Worm (Caenorhabditis elegans): ENCODE measurements around the gene C31G12.3.

C31G12.3 gene

DNA sequence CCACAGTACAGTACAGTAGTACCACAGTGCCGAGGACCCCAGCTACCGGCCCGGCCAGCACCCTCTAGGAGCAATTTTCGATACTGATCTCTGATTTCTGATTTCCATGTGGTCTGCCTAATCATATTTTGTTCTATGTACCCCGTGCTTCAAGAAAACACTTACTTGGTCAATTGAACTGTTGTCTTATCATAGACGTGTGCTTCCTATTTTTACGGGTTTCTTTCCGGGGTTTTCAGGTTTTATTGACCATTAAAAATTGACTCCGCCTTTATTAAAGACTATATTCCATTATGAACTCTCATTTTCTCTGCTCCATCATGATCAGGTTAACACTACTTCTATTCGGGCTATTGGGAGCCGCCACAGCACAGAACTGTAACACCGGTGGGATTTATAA is 27.3 kb upstream of the C31G12.3 start, which contains the start of gene clec-48:
Gene clec-48 (plus strand): TSS at position 320 of the 400 bp plus-strand sequence.
- no peak for TF ChIP-seq tra-4 (tag; optimal IDR thresholded peaks at IDR 0.05)
- no peak for TF ChIP-seq flt-1 (GFP tag; IDR thresholded peaks at IDR 0.05)
- TF ChIP-seq hmg-4 (GFP tag; optimal IDR thresholded peaks at IDR 0.05): no peak
- no peak for TF ChIP-seq ceh-36 (tag; optimal IDR thresholded peaks at IDR 0.05)
- TF ChIP-seq aly-1 (tag; optimal IDR thresholded peaks at IDR 0.05): no peak
- no peak for TF ChIP-seq pes-1 (GFP tag; IDR thresholded peaks at IDR 0.05)
- no peak for TF ChIP-seq tbx-37 (GFP tag; conservative IDR thresholded peaks at IDR 0.05)
- TF ChIP-seq hnd-1 (tag; optimal IDR thresholded peaks at IDR 0.05): no peak
- TF ChIP-seq ets-7 (tag; optimal IDR thresholded peaks at IDR 0.05): no peak
- TF ChIP-seq B0310.2 (tag; optimal IDR thresholded peaks at IDR 0.05): no peak
- TF ChIP-seq F13C5.2 (tag; optimal IDR thresholded peaks at IDR 0.05): no peak
- TF ChIP-seq tbx-11 (GFP tag; IDR thresholded peaks at IDR 0.05): no peak
- TF ChIP-seq scrt-1 (GFP tag; IDR thresholded peaks at IDR 0.05): no peak
- TF ChIP-seq ceh-13 (GFP tag; optimal IDR thresholded peaks at IDR 0.05): no peak
- TF ChIP-seq sea-1 (GFP tag; conservative IDR thresholded peaks at IDR 0.05): no peak
- TF ChIP-seq ama-1 (optimal IDR thresholded peaks at IDR 0.05): no peak
- no peak for TF ChIP-seq hmbx-1 (tag; optimal IDR thresholded peaks at IDR 0.05)

- TF ChIP-seq tbx-11 (GFP tag; IDR thresholded peaks at IDR 0.05) (no peak), ets-7 (tag; optimal IDR thresholded peaks at IDR 0.05) (no peak), tbx-37 (GFP tag; conservative IDR thresholded peaks at IDR 0.05) (no peak), hmbx-1 (tag; optimal IDR thresholded peaks at IDR 0.05) (no peak), hmg-4 (GFP tag; optimal IDR thresholded peaks at IDR 0.05) (no peak), scrt-1 (GFP tag; IDR thresholded peaks at IDR 0.05) (no peak), ama-1 (optimal IDR thresholded peaks at IDR 0.05) (no peak), B0310.2 (tag; optimal IDR thresholded peaks at IDR 0.05) (no peak), ceh-36 (tag; optimal IDR thresholded peaks at IDR 0.05) (no peak), flt-1 (GFP tag; IDR thresholded peaks at IDR 0.05) (no peak), pes-1 (GFP tag; IDR thresholded peaks at IDR 0.05) (no peak)
These were observed 26.8 kb upstream of the C31G12.3 start for ce11 chrV:18158172-18158571.

DNA sequence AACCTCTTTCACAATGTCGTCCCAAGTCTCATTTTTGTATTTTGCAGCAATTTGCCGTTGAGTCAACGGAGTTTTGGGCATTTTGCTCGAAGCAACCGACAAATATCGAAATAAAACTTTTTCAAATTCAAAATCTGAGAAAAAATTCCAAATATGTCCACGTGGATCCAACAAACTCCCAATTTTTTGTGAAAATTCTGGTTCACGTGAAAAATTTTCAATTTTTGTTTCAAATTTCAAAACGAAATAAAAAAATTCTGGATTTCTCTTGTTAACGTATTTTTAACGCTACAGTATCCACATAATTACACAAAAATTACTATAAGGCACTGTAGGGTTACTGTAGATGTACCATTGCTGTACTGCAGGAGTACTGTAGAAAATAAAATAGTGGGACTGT is 23.8 kb upstream of the C31G12.3 start, which contains the start of gene C14A6.13:
Gene C14A6.13 (minus strand): TSS at position 101 of the 400 bp plus-strand sequence.
- no peak for TF ChIP-seq tbx-11 (GFP tag; IDR thresholded peaks at IDR 0.05)
- TF ChIP-seq scrt-1 (GFP tag; IDR thresholded peaks at IDR 0.05): no peak
- no peak for TF ChIP-seq aly-1 (tag; optimal IDR thresholded peaks at IDR 0.05)
- no peak for TF ChIP-seq ceh-36 (tag; optimal IDR thresholded peaks at IDR 0.05)
- TF ChIP-seq F13C5.2 (tag; optimal IDR thresholded peaks at IDR 0.05): no peak
- no peak for TF ChIP-seq ets-7 (tag; optimal IDR thresholded peaks at IDR 0.05)

- no peak for TF ChIP-seq B0310.2 (tag; optimal IDR thresholded peaks at IDR 0.05)
- no peak for TF ChIP-seq aly-1 (tag; optimal IDR thresholded peaks at IDR 0.05)
- TF ChIP-seq sea-1 (GFP tag; conservative IDR thresholded peaks at IDR 0.05): no peak
- no peak for TF ChIP-seq tra-4 (tag; optimal IDR thresholded peaks at IDR 0.05)
- TF ChIP-seq ets-7 (tag; optimal IDR thresholded peaks at IDR 0.05): no peak
- no peak for TF ChIP-seq ama-1 (optimal IDR thresholded peaks at IDR 0.05)
- TF ChIP-seq hnd-1 (tag; optimal IDR thresholded peaks at IDR 0.05): no peak
- no peak for TF ChIP-seq scrt-1 (GFP tag; IDR thresholded peaks at IDR 0.05)
- TF ChIP-seq hmg-4 (GFP tag; optimal IDR thresholded peaks at IDR 0.05): no peak
- no peak for TF ChIP-seq ceh-13 (GFP tag; optimal IDR thresholded peaks at IDR 0.05)
- no peak for TF ChIP-seq F13C5.2 (tag; optimal IDR thresholded peaks at IDR 0.05)
- TF ChIP-seq hmbx-1 (tag; optimal IDR thresholded peaks at IDR 0.05): no peak
- TF ChIP-seq pes-1 (GFP tag; IDR thresholded peaks at IDR 0.05): no peak
- no peak for TF ChIP-seq flt-1 (GFP tag; IDR thresholded peaks at IDR 0.05)
- no peak for TF ChIP-seq tbx-11 (GFP tag; IDR thresholded peaks at IDR 0.05)
- TF ChIP-seq tbx-37 (GFP tag; conservative IDR thresholded peaks at IDR 0.05): no peak
- no peak for TF ChIP-seq ceh-36 (tag; optimal IDR thresholded peaks at IDR 0.05)
These were observed 22.4 kb upstream of the C31G12.3 start, which contains the start of gene C14A6.12 for ce11 chrV:18162568-18162967. Gene C14A6.12, minus strand, starts transcription at chrV:18162668.

DNA sequence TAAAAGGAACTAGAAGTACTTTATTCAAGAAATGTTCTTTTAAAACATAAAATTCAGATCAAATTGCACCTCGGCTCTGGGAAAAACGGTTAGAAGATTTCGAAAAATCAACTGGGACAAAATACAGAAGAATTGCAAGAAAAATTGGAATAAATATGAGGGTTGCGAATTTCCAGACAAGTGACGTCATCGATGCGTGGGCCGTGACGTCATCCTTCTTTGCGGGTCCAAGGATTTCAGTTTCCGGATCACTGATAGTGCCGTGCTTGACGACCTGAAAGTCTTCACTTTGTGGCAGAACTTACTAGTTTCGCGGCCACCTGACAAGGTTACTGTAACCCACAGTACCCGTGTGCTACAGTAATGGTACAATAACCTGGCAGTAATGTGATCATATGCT is 21.6 kb upstream of the C31G12.3 start:
- TF ChIP-seq tbx-37 (GFP tag; conservative IDR thresholded peaks at IDR 0.05) (no peak), tbx-11 (GFP tag; IDR thresholded peaks at IDR 0.05) (no peak), tra-4 (tag; optimal IDR thresholded peaks at IDR 0.05) (no peak), ceh-36 (tag; optimal IDR thresholded peaks at IDR 0.05) (no peak), pes-1 (GFP tag; IDR thresholded peaks at IDR 0.05) (no peak), aly-1 (tag; optimal IDR thresholded peaks at IDR 0.05) (no peak), hmbx-1 (tag; optimal IDR thresholded peaks at IDR 0.05) (no peak), ceh-13 (GFP tag; optimal IDR thresholded peaks at IDR 0.05) (no peak), ets-7 (tag; optimal IDR thresholded peaks at IDR 0.05) (no peak), scrt-1 (GFP tag; IDR thresholded peaks at IDR 0.05) (no peak), sea-1 (GFP tag; conservative IDR thresholded peaks at IDR 0.05) (no peak), hnd-1 (tag; optimal IDR thresholded peaks at IDR 0.05) (no peak)

DNA sequence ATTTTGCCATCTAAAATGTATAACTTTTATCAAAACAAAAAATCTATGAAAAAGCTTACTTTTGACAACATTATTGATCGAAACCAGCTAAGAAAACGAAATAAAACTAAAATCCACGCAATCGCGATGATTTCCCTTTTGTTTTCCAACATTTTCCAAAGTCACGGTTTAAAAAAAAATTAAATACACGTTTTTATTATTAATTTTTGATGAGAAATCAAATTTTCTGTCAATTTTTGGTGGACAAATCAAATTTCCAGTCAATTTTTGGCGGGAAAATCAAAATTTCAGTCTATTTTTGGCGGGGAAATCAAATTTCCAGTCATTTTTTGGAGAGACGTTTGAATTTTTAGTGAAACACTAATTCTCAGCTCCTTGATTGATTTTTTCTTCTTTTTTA is 20.3 kb upstream of the C31G12.3 start, which contains the start of gene C14A6.5:
Gene C14A6.5 (minus strand): TSS at position 101 of the 400 bp plus-strand sequence.
- no peak for TF ChIP-seq ceh-36 (tag; optimal IDR thresholded peaks at IDR 0.05)
- no peak for TF ChIP-seq sea-1 (GFP tag; conservative IDR thresholded peaks at IDR 0.05)
- no peak for TF ChIP-seq F13C5.2 (tag; optimal IDR thresholded peaks at IDR 0.05)
- TF ChIP-seq hnd-1 (tag; optimal IDR thresholded peaks at IDR 0.05): no peak
- TF ChIP-seq aly-1 (tag; optimal IDR thresholded peaks at IDR 0.05): no peak
- TF ChIP-seq scrt-1 (GFP tag; IDR thresholded peaks at IDR 0.05): no peak
- no peak for TF ChIP-seq pes-1 (GFP tag; IDR thresholded peaks at IDR 0.05)
- TF ChIP-seq flt-1 (GFP tag; IDR thresholded peaks at IDR 0.05): no peak
- TF ChIP-seq hmbx-1 (tag; optimal IDR thresholded peaks at IDR 0.05): no peak
- TF ChIP-seq B0310.2 (tag; optimal IDR thresholded peaks at IDR 0.05): no peak
- TF ChIP-seq tbx-37 (GFP tag; conservative IDR thresholded peaks at IDR 0.05): no peak
- TF ChIP-seq tra-4 (tag; optimal IDR thresholded peaks at IDR 0.05): no peak
- no peak for TF ChIP-seq tbx-11 (GFP tag; IDR thresholded peaks at IDR 0.05)
- TF ChIP-seq ets-7 (tag; optimal IDR thresholded peaks at IDR 0.05): no peak
- TF ChIP-seq ama-1 (optimal IDR thresholded peaks at IDR 0.05): no peak
- no peak for TF ChIP-seq hmg-4 (GFP tag; optimal IDR thresholded peaks at IDR 0.05)
- TF ChIP-seq ceh-13 (GFP tag; optimal IDR thresholded peaks at IDR 0.05): no peak

ce11 chrV:18167161-18167560 is 17.8 kb upstream of the C31G12.3 start, which contains the start of gene C14A6.6:
Gene C14A6.6, minus strand, starts transcription at chrV:18167261.
- TF ChIP-seq F13C5.2 (tag; optimal IDR thresholded peaks at IDR 0.05): no peak
- no peak for TF ChIP-seq ama-1 (optimal IDR thresholded peaks at IDR 0.05)
- no peak for TF ChIP-seq scrt-1 (GFP tag; IDR thresholded peaks at IDR 0.05)
- no peak for TF ChIP-seq tbx-37 (GFP tag; conservative IDR thresholded peaks at IDR 0.05)
- TF ChIP-seq ets-7 (tag; optimal IDR thresholded peaks at IDR 0.05): no peak
- no peak for TF ChIP-seq hmg-4 (GFP tag; optimal IDR thresholded peaks at IDR 0.05)
- TF ChIP-seq aly-1 (tag; optimal IDR thresholded peaks at IDR 0.05): no peak

All from whole organism, early embryonic.